Fruit fly (Drosophila melanogaster): Measurements from ENCODE around the gene CG31538.
A peak's percentile ranks its signal among the peaks of the same experiment; 100 is the strongest.

CG31538 gene

dm6 chr3R:5277735-5278134, at the start of gene CG31538:
Gene CG31538, minus strand, starts transcription at chr3R:5277835.
- TF ChIP-seq noc (tag; optimal IDR thresholded peaks at IDR 0.05) = no peak

DNA sequence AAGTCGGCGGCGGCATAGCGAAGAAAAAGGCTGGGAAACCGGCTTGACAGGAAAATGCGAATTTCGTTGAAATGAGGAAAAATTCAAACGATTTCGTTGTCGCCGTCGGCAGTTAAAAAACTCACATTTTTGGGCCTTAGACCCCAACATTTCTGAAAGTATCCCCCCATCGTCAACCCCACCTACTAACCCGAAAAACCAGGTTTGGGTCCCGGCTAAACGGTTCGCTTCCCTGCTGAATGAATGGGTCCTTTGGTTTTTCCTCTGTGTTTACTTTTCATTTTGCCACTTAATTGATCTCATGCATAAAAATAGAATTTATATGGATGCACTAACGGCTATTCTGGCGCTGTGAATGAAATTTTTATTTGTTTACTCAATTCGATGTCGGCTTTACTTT, 48.5 kb upstream of the CG31538 start:
- no peak for TF ChIP-seq noc (tag; optimal IDR thresholded peaks at IDR 0.05)

DNA sequence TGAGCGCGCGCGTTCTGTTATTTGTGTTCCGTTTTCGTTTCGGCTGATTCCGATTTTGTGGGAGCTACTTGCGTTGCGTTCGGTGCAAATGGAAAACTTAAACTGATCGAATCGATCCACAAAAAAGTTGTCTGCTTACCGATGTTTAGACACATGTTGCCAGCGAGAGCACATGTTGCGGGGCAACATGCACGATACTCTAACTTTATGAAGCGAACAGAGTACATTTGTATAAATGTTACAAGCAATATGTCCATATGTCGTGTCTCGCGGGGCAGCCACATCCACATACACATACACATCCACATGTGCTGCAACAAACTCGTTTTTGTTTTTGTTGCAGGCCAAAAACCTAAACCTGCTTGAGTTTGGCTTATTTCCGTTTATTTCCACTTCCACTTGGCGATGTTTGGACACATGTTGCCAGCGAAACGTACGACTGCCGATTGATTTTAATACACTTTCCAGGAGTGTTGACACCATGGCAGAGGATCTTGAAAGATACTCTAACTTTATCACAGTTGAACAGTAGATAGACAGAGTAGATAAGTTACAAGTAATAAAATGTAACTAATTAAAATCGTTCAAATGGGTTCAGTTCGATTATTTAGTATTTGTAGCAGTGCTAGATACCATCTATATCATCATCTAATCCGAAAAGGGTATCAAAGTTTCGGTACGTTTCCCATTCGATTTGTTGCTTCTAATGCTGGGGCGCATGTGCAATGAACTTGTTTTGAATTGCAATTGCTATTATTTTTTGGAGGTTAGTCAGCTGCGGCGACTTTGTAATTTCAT, 46.3 kb upstream of the CG31538 start:
- peak; percentile 4 for TF ChIP-seq noc (tag; optimal IDR thresholded peaks at IDR 0.05)

dm6 chr3R:5322182-5322609, 44.6 kb upstream of the CG31538 start:
- no peak for TF ChIP-seq noc (tag; optimal IDR thresholded peaks at IDR 0.05)

DNA sequence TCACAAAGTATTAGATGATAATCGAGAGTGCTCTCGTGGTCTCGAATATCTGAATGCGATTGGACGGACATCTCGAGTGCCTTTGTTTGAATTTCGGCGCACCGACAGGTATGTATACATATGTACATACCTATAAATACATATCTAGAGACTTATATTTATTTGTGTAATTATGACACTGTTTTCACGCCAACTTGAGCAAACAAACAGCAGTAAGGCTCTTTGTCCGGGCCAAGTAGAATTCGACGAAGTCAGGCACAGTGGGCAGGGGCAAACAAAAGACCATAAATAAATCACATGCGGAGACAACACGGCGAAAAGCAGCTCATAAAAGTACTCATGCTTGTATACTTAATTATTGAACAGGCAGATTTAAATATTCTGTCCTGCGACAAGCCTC, 43.0 kb upstream of the CG31538 start:
- no peak for TF ChIP-seq noc (tag; optimal IDR thresholded peaks at IDR 0.05)

DNA sequence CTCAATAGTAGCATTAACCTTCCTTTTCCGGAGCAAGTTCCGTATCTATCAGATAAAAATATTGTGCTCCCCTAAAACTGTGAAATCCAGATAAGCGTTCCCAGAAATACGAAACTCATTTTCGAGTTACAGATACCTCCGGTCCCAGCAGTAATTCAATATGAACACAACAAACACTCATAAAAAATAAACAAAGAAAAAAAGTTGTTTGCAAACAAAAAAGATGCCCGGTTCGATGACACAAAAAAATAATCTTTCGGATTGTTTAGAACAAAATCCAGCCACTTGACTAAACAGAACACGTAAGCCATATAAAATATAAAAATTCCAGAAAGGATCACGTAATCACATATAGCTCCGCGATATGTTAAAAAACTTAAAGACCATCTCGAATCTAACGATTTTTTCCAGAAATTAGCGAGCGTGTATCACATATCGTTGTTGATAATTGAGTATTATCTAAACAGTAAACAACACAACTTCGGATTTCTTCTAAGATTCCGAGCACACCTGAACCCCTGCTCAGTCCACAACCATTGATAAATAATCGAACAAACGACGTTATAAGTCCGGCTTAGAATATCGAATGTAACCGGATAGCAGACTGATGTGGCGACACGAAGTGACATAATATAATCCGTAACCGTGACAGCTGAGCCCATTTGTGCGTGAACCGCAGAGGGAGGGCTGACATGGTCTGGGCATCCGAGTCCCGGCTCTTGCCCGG, 41.6 kb upstream of the CG31538 start:
- no peak for TF ChIP-seq noc (tag; optimal IDR thresholded peaks at IDR 0.05)

DNA sequence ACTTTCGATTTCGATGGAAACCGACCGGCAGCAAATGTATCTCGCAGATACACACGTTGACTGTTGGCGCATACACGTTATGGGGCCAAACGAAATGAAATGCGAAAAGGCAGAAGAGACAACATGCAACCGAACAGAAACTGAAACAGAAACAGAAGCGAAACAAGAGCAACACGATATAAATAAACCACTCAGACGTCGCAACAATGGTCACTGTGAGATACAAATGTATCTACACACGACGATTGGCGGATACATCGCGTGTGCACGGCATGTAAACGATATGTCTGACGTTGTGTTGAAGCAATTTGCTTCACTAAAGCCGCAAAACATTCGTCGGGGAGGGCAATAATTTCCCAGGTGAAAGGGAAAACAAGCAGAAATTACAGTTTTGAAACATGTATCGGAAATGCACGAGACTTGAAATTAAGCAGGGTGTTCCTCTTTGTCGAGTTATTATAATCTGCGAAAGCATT, 40.1 kb upstream of the CG31538 start:
- TF ChIP-seq noc (tag; optimal IDR thresholded peaks at IDR 0.05) = no peak

dm6 chr3R:5316790-5317189, 39.2 kb upstream of the CG31538 start:
- no peak for TF ChIP-seq noc (tag; optimal IDR thresholded peaks at IDR 0.05)

dm6 chr3R:5315871-5316270, 38.2 kb upstream of the CG31538 start:
- TF ChIP-seq noc (tag; optimal IDR thresholded peaks at IDR 0.05) = no peak

- TF ChIP-seq noc (tag; optimal IDR thresholded peaks at IDR 0.05) = no peak
Measured at dm6 chr3R:5315050-5315643, 37.5 kb upstream of the CG31538 start.

- no peak for TF ChIP-seq noc (tag; optimal IDR thresholded peaks at IDR 0.05)
Measured at dm6 chr3R:5310250-5310649, 32.6 kb upstream of the CG31538 start.

DNA sequence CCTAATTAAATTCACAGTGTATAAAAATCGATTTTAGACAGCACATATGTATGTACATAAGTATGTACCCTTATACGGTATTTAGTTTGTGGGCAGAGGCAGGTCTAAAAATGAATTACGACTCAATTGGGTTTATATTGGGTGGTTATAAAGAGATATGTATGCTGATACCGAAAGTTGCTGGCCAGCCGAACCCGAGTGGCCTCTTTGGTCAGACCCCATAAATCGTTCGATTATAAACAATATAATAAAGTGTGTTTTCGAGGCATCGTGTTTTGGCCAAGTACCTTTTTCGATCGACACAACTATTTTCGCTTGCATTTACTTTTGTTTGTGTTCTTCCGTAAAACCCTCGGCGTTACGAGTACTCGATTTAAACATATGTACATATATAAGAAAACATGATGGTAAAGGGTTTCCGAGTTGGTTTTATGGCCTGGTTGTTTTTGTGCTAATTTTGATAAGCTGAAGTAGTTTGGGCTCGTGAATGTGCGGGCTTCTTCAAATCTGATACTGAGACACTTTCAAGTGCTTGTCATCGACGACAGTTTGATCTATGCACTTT, 31.7 kb upstream of the CG31538 start:
- peak; percentile 73 for TF ChIP-seq noc (tag; optimal IDR thresholded peaks at IDR 0.05)

DNA sequence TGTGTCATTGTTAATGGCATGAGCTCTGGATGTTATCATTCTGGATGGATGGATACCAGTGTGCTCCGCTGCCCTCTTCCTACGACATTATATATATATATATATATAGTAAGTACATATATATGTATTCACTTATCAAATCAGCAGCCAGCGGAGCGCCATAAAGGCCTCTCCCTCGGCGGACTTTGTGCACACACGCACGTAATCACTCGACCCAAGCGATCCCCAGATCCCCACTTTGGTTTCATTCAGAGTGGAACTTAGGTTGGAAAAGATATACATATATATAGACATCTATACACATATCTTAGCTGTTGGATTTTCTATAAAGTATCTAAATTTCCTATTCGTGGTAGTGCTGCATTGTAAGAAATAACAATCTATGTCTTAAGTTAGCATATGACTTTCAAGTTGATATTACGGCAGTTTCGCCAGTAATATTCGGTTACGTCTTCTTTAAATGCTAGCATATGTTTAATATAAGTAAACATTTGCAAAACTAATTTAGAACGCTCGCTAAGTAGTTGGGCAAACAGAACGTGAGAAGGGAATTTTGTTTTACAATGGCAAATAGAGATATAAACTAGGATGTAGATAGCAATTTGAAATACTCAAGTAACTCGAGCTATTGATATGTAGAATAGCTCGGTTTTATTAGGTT, 30.6 kb upstream of the CG31538 start:
- TF ChIP-seq noc (tag; optimal IDR thresholded peaks at IDR 0.05) = no peak

DNA sequence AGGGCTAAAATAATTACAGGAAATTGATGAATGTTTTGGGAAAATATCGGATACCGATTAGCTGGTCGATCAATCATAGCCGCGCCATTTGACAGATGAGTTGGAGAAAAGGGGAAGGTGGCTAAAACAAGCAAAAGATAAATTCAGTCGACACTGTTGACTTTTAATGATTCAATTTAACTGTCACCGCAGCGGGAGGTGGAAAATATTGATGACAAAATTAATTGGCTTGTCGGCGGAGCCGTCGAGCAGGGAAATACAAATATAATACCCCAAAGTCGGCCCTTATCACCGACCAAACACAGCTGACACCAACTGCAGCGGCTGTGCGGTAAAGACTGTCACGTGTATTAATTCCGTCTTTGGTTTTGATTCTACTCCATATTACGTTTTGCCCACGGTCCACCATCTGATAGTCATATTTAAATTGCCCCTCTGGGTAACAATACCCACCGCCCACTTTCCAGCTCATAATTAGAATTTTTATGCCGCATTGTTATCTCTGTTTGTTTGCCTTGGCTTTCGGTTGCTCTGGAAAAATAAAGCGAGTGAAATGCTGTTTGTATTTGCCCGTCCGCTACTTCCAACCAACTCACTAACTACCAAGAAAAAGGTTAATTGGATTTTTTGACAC, 28.3 kb upstream of the CG31538 start:
- TF ChIP-seq noc (tag; optimal IDR thresholded peaks at IDR 0.05) = peak; percentile 26

All from whole organism, larva.